Worm (Caenorhabditis elegans): ENCODE results near the gene fbxa-48.

ce11 chrIII:2276842-2277241, 4.9 kb upstream of the fbxa-48 start, which contains the start of gene Y54F10BM.21:
- TF ChIP-seq ceh-16 (tag; optimal IDR thresholded peaks at IDR 0.05) (no peak), lin-39 (tag; optimal IDR thresholded peaks at IDR 0.05) (no peak), unc-62 (GFP tag; optimal IDR thresholded peaks at IDR 0.05) (no peak), skn-1 (tag; optimal IDR thresholded peaks at IDR 0.05) (no peak), nhr-237 (tag; optimal IDR thresholded peaks at IDR 0.05) (no peak), ztf-11 (tag; optimal IDR thresholded peaks at IDR 0.05) (no peak), ceh-82 (tag; optimal IDR thresholded peaks at IDR 0.05) (no peak), Y55F3AM.14 (GFP tag; optimal IDR thresholded peaks at IDR 0.05) (no peak), blmp-1 (tag; optimal IDR thresholded peaks at IDR 0.05; ENCODE audit: insufficient read depth) (no peak), nhr-11 (tag; optimal IDR thresholded peaks at IDR 0.05) (no peak), F13H6.1 (tag; optimal IDR thresholded peaks at IDR 0.05) (no peak), alr-1 (tag; optimal IDR thresholded peaks at IDR 0.05) (no peak)

Measured in whole organism, L2 larva.